Worm (Caenorhabditis elegans) whole organism, L4/young adult: ENCODE measurements around the gene T23C6.4.

Experiments
- W03F9.2 ChIP-seq: fragments of 150-350 bp; optimal IDR thresholded peaks from 2 replicates; lab custom pipeline; 2014; ENCODE audit warnings: missing biosample characterization, missing genetic modification characterization
- dao-5 ChIP-seq: sonication (generic microtip); optimal IDR thresholded peaks from 2 replicates; lab custom pipeline; 2016; ENCODE audit warnings: missing genotype, missing genetic modification characterization, moderate library complexity, missing compliant biosample characterization
- him-1 ChIP-seq: sonication (generic microtip); optimal IDR thresholded peaks from 2 replicates; lab custom pipeline; 2016; ENCODE audit warnings: missing genotype, missing genetic modification reagents, missing genetic modification characterization, missing compliant biosample characterization

ce11 chrX:17140447-17140846, 9.3 kb downstream of the T23C6.4 start:
- TF ChIP-seq him-1 (tag; lab: Kevin White, UChicago) = no peak
- no peak for TF ChIP-seq W03F9.2
- TF ChIP-seq dao-5 (tag; lab: Kevin White, UChicago) = no peak
